Worm (Caenorhabditis elegans) whole organism, young adult: ENCODE results near the gene cest-10.

Experiments used
- D2030.7 ChIP-seq: fragments of 200-800 bp; sonication (Bioruptor generic); IDR thresholded peaks from 2 replicates; pipeline ENCODE4 v1.3.6; 2022; ENCODE audit warnings: missing genetic modification reagents, missing genetic modification characterization, missing compliant biosample characterization
- F22D6.2 ChIP-seq: sonication (generic microtip); optimal IDR thresholded peaks from 2 replicates; lab custom pipeline; 2016; ENCODE audit warnings: mild to moderate bottlenecking, missing genetic modification characterization, missing compliant biosample characterization
- F23B12.7 ChIP-seq: sonication (generic microtip); optimal IDR thresholded peaks from 2 replicates; lab custom pipeline; 2017; ENCODE audit warnings: missing genetic modification characterization, mild to moderate bottlenecking, missing compliant biosample characterization, antibody characterized with exemption, moderate library complexity; ENCODE audit not compliant: insufficient read depth
- F37B4.10 ChIP-seq: fragments of 200-800 bp; sonication (Bioruptor generic); IDR thresholded peaks from 2 replicates; pipeline ENCODE4 v1.3.6; 2022; ENCODE audit warnings: missing genetic modification characterization, missing compliant biosample characterization
- F49E8.2 ChIP-seq: sonication (generic microtip); optimal IDR thresholded peaks from 3 replicates; lab custom pipeline; 2017; ENCODE audit warnings: missing genetic modification characterization, mild to moderate bottlenecking, missing compliant biosample characterization, antibody characterized with exemption, moderate library complexity; ENCODE audit not compliant: insufficient read depth
- F52B5.7 ChIP-seq: sonication (generic microtip); optimal IDR thresholded peaks from 2 replicates; lab custom pipeline; 2016; ENCODE audit warnings: mild to moderate bottlenecking, missing genetic modification characterization, missing compliant biosample characterization
- F57A8.1 ChIP-seq: fragments of 200-800 bp; sonication (Bioruptor generic); optimal IDR thresholded peaks from 2 replicates; lab custom pipeline; 2018; ENCODE audit warnings: mild to moderate bottlenecking, missing genetic modification characterization, moderate library complexity, missing compliant biosample characterization
- F57C9.4 ChIP-seq: sonication (generic microtip); optimal IDR thresholded peaks from 2 replicates; lab custom pipeline; 2017; ENCODE audit warnings: mild to moderate bottlenecking, missing genetic modification characterization, missing compliant biosample characterization
- K12H6.12 ChIP-seq: fragments of 200-800 bp; sonication (Bioruptor generic); optimal IDR thresholded peaks from 2 replicates; lab custom pipeline; 2018; ENCODE audit warnings: mild to moderate bottlenecking, missing genetic modification characterization, missing compliant biosample characterization
- Y79H2A.3 ChIP-seq: fragments of 200-800 bp; sonication (Bioruptor generic); conservative IDR thresholded peaks from 2 replicates; pipeline ENCODE4 v1.3.6; 2022; ENCODE audit warnings: missing genetic modification reagents, missing genetic modification characterization, missing compliant biosample characterization
- ZK185.1 ChIP-seq: sonication (generic microtip); optimal IDR thresholded peaks from 2 replicates; lab custom pipeline; 2016; ENCODE audit warnings: mild to moderate bottlenecking, missing genetic modification characterization, missing compliant biosample characterization; ENCODE audit not compliant: poor library complexity, severe bottlenecking
- ama-1 ChIP-seq, 3 experiments: fragments of 150-350 bp in 1 of 3; sonication (generic microtip) in 2 of 3; optimal IDR thresholded peaks; 2 replicates each; lab custom pipeline; 2014 to 2018; ENCODE audit warnings: missing biosample characterization in 2 of 3, missing genetic modification characterization in 2 of 3, missing genetic modification reagents in 2 of 3
- aptf-2 ChIP-seq: fragments of 200-800 bp; sonication (Bioruptor generic); conservative IDR thresholded peaks from 2 replicates; pipeline ENCODE4 v1.3.6; 2022; ENCODE audit warnings: missing genetic modification reagents, missing genetic modification characterization, missing compliant biosample characterization
- athp-1 ChIP-seq: sonication (generic microtip); optimal IDR thresholded peaks from 2 replicates; lab custom pipeline; 2017; ENCODE audit warnings: mild to moderate bottlenecking, missing genetic modification characterization, missing compliant biosample characterization
- bed-2 ChIP-seq: fragments of 200-800 bp; sonication (Bioruptor generic); IDR thresholded peaks from 2 replicates; pipeline ENCODE4 v1.3.6; 2022; ENCODE audit warnings: missing genetic modification reagents, missing genetic modification characterization, missing compliant biosample characterization
- ccch-3 ChIP-seq: fragments of 200-800 bp; sonication (Bioruptor generic); optimal IDR thresholded peaks from 2 replicates; lab custom pipeline; 2018; ENCODE audit warnings: mild to moderate bottlenecking, missing genetic modification characterization, missing compliant biosample characterization
- cebp-1 ChIP-seq, 2 experiments: fragments of 200-800 bp in 1 of 2; sonication (Bioruptor generic) in 1 of 2; sonication (generic microtip) in 1 of 2; IDR thresholded peaks in 1 of 2; optimal IDR thresholded peaks in 1 of 2; 2 replicates each; pipeline versions ENCODE4 v1.3.6 to Lab custom; 2017 to 2022; ENCODE audit warnings: missing compliant biosample characterization in 2 of 2, missing genetic modification characterization in 2 of 2, mild to moderate bottlenecking in 1 of 2, missing genetic modification reagents in 1 of 2, moderate library complexity in 1 of 2
- ceh-40 ChIP-seq: fragments of 200-800 bp; sonication (Bioruptor generic); IDR thresholded peaks from 2 replicates; pipeline ENCODE4 v1.3.6; 2022; ENCODE audit warnings: missing genetic modification characterization, missing compliant biosample characterization
- ceh-79 ChIP-seq: sonication (generic microtip); optimal IDR thresholded peaks from 2 replicates; lab custom pipeline; 2017; ENCODE audit warnings: mild to moderate bottlenecking, missing genetic modification characterization, missing compliant biosample characterization
- dox-1 ChIP-seq: fragments of 200-800 bp; sonication (Bioruptor generic); IDR thresholded peaks from 2 replicates; pipeline ENCODE4 v1.3.6; 2022; ENCODE audit warnings: missing genetic modification reagents, missing genetic modification characterization, missing compliant biosample characterization
- dpl-1 ChIP-seq: fragments of 150-350 bp; optimal IDR thresholded peaks from 2 replicates; lab custom pipeline; 2014; ENCODE audit warnings: missing biosample characterization, missing genetic modification reagents, missing genetic modification characterization
- egl-44 ChIP-seq: fragments of 200-800 bp; sonication (Bioruptor generic); IDR thresholded peaks from 2 replicates; pipeline ENCODE4 v1.3.6; 2022; ENCODE audit warnings: missing genetic modification reagents, missing genetic modification characterization, missing compliant biosample characterization
- ekl-4 ChIP-seq: fragments of 200-800 bp; sonication (Bioruptor generic); IDR thresholded peaks from 2 replicates; pipeline ENCODE4 v1.3.6; 2022; ENCODE audit warnings: missing genetic modification reagents, missing genetic modification characterization, missing compliant biosample characterization
- hmg-1.2 ChIP-seq: fragments of 200-800 bp; sonication (Bioruptor generic); IDR thresholded peaks from 2 replicates; pipeline ENCODE4 v1.3.6; 2022; ENCODE audit warnings: missing genetic modification reagents, missing genetic modification characterization, missing compliant biosample characterization
- hmg-20 ChIP-seq: fragments of 200-800 bp; sonication (Bioruptor generic); IDR thresholded peaks from 2 replicates; pipeline ENCODE4 v1.3.6; 2022; ENCODE audit warnings: missing genetic modification reagents, missing genetic modification characterization, missing compliant biosample characterization
- lin-40 ChIP-seq: sonication (generic microtip); optimal IDR thresholded peaks from 2 replicates; lab custom pipeline; 2016; ENCODE audit warnings: missing genetic modification characterization, mild to moderate bottlenecking, missing compliant biosample characterization, missing genotype, missing genetic modification reagents
- lin-54 ChIP-seq: fragments of 200-800 bp; sonication (Bioruptor generic); optimal IDR thresholded peaks from 2 replicates; lab custom pipeline; 2018; ENCODE audit warnings: mild to moderate bottlenecking, missing genetic modification characterization, missing compliant biosample characterization
- nfyb-1 ChIP-seq: fragments of 200-800 bp; sonication (Bioruptor generic); IDR thresholded peaks from 2 replicates; pipeline ENCODE4 v1.3.6; 2022; ENCODE audit warnings: missing genetic modification reagents, missing genetic modification characterization, missing compliant biosample characterization
- nhr-179 ChIP-seq: sonication (generic microtip); optimal IDR thresholded peaks from 2 replicates; lab custom pipeline; 2016; ENCODE audit warnings: mild to moderate bottlenecking, missing genetic modification characterization, missing compliant biosample characterization
- nhr-27 ChIP-seq: fragments of 200-800 bp; sonication (Bioruptor generic); optimal IDR thresholded peaks from 2 replicates; lab custom pipeline; 2018; ENCODE audit warnings: mild to moderate bottlenecking, missing genetic modification characterization, moderate library complexity, missing compliant biosample characterization
- nhr-80 ChIP-seq: sonication (generic microtip); optimal IDR thresholded peaks from 2 replicates; lab custom pipeline; 2016; ENCODE audit warnings: missing genetic modification characterization, missing compliant biosample characterization
- pha-4 ChIP-seq: fragments of 150-350 bp; sonication (generic microtip); optimal IDR thresholded peaks from 2 replicates; lab custom pipeline; 2014; ENCODE audit warnings: missing biosample characterization, missing genetic modification reagents, missing genetic modification characterization
- sdz-38 ChIP-seq: sonication (generic microtip); optimal IDR thresholded peaks from 2 replicates; lab custom pipeline; 2016; ENCODE audit warnings: missing genotype, missing genetic modification characterization, missing compliant biosample characterization
- sea-2 ChIP-seq: fragments of 200-800 bp; sonication (Bioruptor generic); IDR thresholded peaks from 2 replicates; pipeline ENCODE4 v1.3.6; 2022; ENCODE audit warnings: missing genetic modification characterization, missing compliant biosample characterization
- snpc-1.1 ChIP-seq: sonication (generic microtip); optimal IDR thresholded peaks from 2 replicates; lab custom pipeline; 2017; ENCODE audit warnings: missing genetic modification characterization, mild to moderate bottlenecking, missing compliant biosample characterization, antibody characterized with exemption, moderate library complexity, missing genotype, missing genetic modification reagents; ENCODE audit not compliant: insufficient read depth
- tbp1 ChIP-seq: fragments of 200-800 bp; sonication (Bioruptor generic); optimal IDR thresholded peaks from 2 replicates; lab custom pipeline; 2018; ENCODE audit warnings: mild to moderate bottlenecking, missing genetic modification characterization, missing compliant biosample characterization
- unc-130 ChIP-seq: sonication (generic microtip); optimal IDR thresholded peaks from 2 replicates; lab custom pipeline; 2016; ENCODE audit warnings: missing genetic modification reagents, missing genetic modification characterization, missing compliant biosample characterization
- zfh-2 ChIP-seq: fragments of 200-800 bp; sonication (Bioruptor generic); conservative IDR thresholded peaks from 2 replicates; pipeline ENCODE4 v1.3.6; 2022; ENCODE audit warnings: missing genetic modification reagents, missing genetic modification characterization, missing compliant biosample characterization
- ztf-25 ChIP-seq: fragments of 200-800 bp; sonication (Bioruptor generic); IDR thresholded peaks from 2 replicates; pipeline ENCODE4 v1.3.6; 2022; ENCODE audit warnings: missing genetic modification reagents, missing genetic modification characterization, missing compliant biosample characterization

The cest-10 gene

DNA sequence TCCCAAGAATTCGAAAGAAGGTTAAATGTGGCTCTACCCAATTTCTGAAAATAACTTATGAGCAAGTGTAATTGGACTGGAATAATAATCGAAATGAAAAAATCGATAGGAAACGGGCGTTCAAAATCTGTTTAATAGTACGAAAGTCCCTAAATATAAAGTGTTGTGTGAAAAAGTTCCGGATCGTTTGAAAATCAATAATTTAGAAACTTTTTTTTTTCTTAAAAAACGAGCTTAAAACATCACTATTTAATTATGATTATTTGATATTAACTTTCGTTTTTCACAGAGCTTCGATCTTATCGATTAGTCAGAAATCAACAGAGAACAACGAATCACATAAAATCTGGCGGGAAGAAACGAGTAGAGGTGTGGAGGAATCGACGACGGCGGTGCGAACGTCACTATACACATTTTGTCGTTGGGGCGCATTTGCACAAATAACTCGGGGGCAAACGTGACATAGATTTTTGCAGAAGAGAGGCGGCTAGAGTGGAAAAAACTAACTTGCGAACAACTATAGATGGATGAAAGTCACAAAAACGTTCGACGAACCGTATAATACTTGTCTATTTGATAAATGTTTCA, 35.6 kb upstream of the cest-10 start, which contains the start of gene hecd-1 (continued):
- TF ChIP-seq ccch-3 (GFP tag; lab: Kevin White, UChicago): no peak
- no peak for TF ChIP-seq pha-4
- no peak for TF ChIP-seq K12H6.12 (tag; lab: Kevin White, UChicago)
- TF ChIP-seq ZK185.1: no peak
- TF ChIP-seq nhr-27: no peak
- TF ChIP-seq F23B12.7 (tag; lab: Kevin White, UChicago): peak; percentile 56
- no peak for TF ChIP-seq dox-1 (GFP tag; lab: Robert Waterston, UW)
- TF ChIP-seq unc-130 (GFP tag; lab: Kevin White, UChicago): no peak
- no peak for TF ChIP-seq ama-1 (optimal IDR thresholded peaks at IDR 0.05; lab: Kevin White, UChicago)
- TF ChIP-seq ama-1 (GFP tag; optimal IDR thresholded peaks at IDR 0.05; lab: Kevin White, UChicago): no peak

DNA sequence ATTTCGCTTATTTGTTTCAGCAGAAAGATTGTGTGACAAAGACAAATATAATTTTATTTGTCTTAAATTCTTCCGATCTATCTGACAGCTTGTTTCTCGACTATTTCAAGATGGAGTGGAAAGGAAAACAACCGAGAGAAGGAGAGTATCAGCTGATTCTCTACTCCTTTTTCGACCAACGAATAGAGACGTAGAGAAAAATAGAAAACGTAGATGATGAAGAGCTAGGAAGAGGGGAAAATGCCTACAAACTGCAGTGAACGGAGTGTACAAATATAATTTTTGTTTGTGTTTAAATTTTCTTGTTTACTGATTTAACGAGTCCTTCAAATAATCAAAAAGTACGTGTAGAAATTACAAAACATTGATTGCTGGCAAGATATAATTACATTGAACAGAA, 32.6 kb upstream of the cest-10 start:
- TF ChIP-seq pha-4 (peak; percentile 68), ama-1 (optimal IDR thresholded peaks at IDR 0.05; lab: Kevin White, UChicago) (no peak), ama-1 (GFP tag; optimal IDR thresholded peaks at IDR 0.05; lab: Kevin White, UChicago) (no peak), dpl-1 (no peak), ccch-3 (GFP tag; lab: Kevin White, UChicago) (no peak), F52B5.7 (tag; lab: Kevin White, UChicago) (no peak), F57A8.1 (GFP tag; lab: Kevin White, UChicago) (no peak), lin-40 (no peak), unc-130 (GFP tag; lab: Kevin White, UChicago) (no peak), bed-2 (GFP tag; lab: Robert Waterston, UW) (no peak), athp-1 (tag; lab: Kevin White, UChicago) (no peak), egl-44 (GFP tag; lab: Robert Waterston, UW) (no peak), aptf-2 (GFP tag; lab: Robert Waterston, UW) (no peak), F49E8.2 (tag; lab: Kevin White, UChicago) (no peak), F37B4.10 (GFP tag; lab: Robert Waterston, UW) (no peak), lin-54 (GFP tag; lab: Kevin White, UChicago) (no peak), ceh-40 (GFP tag; lab: Robert Waterston, UW) (no peak), cebp-1 (GFP tag; IDR thresholded peaks at IDR 0.05; lab: Robert Waterston, UW) (no peak), cebp-1 (tag; optimal IDR thresholded peaks at IDR 0.05; lab: Kevin White, UChicago) (peak; percentile 26), hmg-1.2 (GFP tag; lab: Robert Waterston, UW) (peak; percentile 50; the same call in 1 of the 2 replicates), ztf-25 (GFP tag; lab: Robert Waterston, UW) (no peak), ZK185.1 (peak; percentile 2), nhr-80 (tag; lab: Kevin White, UChicago) (peak; percentile 24), ekl-4 (GFP tag; lab: Robert Waterston, UW) (no peak), F22D6.2 (tag; lab: Kevin White, UChicago) (no peak), F57C9.4 (tag; lab: Kevin White, UChicago) (no peak), tbp1 (no peak), sea-2 (GFP tag; lab: Robert Waterston, UW) (no peak), snpc-1.1 (no peak), nhr-179 (no peak), Y79H2A.3 (GFP tag; lab: Robert Waterston, UW) (no peak), D2030.7 (GFP tag; lab: Robert Waterston, UW) (no peak), nfyb-1 (GFP tag; lab: Robert Waterston, UW) (no peak), sdz-38 (tag; lab: Kevin White, UChicago) (no peak), zfh-2 (no peak), nhr-27 (no peak), ceh-79 (tag; lab: Kevin White, UChicago) (no peak), hmg-20 (GFP tag; lab: Robert Waterston, UW) (no peak)
